Fruit fly (Drosophila melanogaster) Kc167 (cell line): ENCODE data around the gene Rtnl1.

Experiments used
- Myc ChIP-seq: fragments of >200 bp; optimal IDR thresholded peaks from 2 replicates; lab custom pipeline; 2017; ENCODE audit warnings: missing external identifiers
- Sin3A ChIP-seq: fragments of >200 bp; optimal IDR thresholded peaks from 2 replicates; lab custom pipeline; 2018; ENCODE audit warnings: missing external identifiers
- h ChIP-seq: fragments of >200 bp; optimal IDR thresholded peaks from 3 replicates; lab custom pipeline; 2018; ENCODE audit warnings: missing external identifiers
- insv ChIP-seq: fragments of >200 bp; optimal IDR thresholded peaks from 3 replicates; lab custom pipeline; 2018; ENCODE audit warnings: missing external identifiers
- psq ChIP-seq: fragments of >200 bp; optimal IDR thresholded peaks from 2 replicates; lab custom pipeline; 2017; ENCODE audit warnings: missing external identifiers
- ttk ChIP-seq: sonication (Bioruptor generic); optimal IDR thresholded peaks from 2 replicates; lab custom pipeline; 2017; ENCODE audit warnings: missing external identifiers

Gene Rtnl1

dm6 chr2L:4995010-4995836 lies 14.3 kb downstream of the Rtnl1 start:
- TF ChIP-seq Myc (lab: Kevin White, UChicago) (no peak), h (no peak), ttk (lab: Kevin White, UChicago) (no peak), psq (no peak), insv (no peak), Sin3A (lab: Kevin White, UChicago) (no peak)

dm6 chr2L:4982098-4982646 lies 27.3 kb downstream of the Rtnl1 start:
- no peak for TF ChIP-seq psq
- TF ChIP-seq Myc (lab: Kevin White, UChicago), result no peak
- TF ChIP-seq ttk (lab: Kevin White, UChicago), result no peak
- TF ChIP-seq Sin3A (lab: Kevin White, UChicago), result no peak
- TF ChIP-seq h, result no peak
- no peak for TF ChIP-seq insv

- TF ChIP-seq insv, result no peak
- TF ChIP-seq ttk (lab: Kevin White, UChicago), result no peak
These were observed 28.1 kb downstream of the Rtnl1 start, which contains the start of the genes CG8892 and CG34126 for dm6 chr2L:4981278-4981966. TSS of gene CG8892 (minus strand) at chr2L:4981592. TSS of gene CG34126 (plus strand) at chr2L:4981614.

- TF ChIP-seq Sin3A (lab: Kevin White, UChicago) (no peak), insv (no peak), h (no peak), Myc (lab: Kevin White, UChicago) (no peak), psq (no peak), ttk (lab: Kevin White, UChicago) (no peak)
These were observed 30.4 kb downstream of the Rtnl1 start, which contains the start of gene CG8891 for dm6 chr2L:4979138-4979537. TSS of gene CG8891 (minus strand) at chr2L:4979379.

dm6 chr2L:4976988-4977551 lies 32.5 kb downstream of the Rtnl1 start, which contains the start of the genes Gmd and CG3792:
TSS of gene Gmd (minus strand) at chr2L:4977023.
TSS of gene CG3792 (plus strand) at chr2L:4977312.
- no peak for TF ChIP-seq ttk (lab: Kevin White, UChicago)
- no peak for TF ChIP-seq Myc (lab: Kevin White, UChicago)
- TF ChIP-seq Sin3A (lab: Kevin White, UChicago), result no peak
- no peak for TF ChIP-seq insv

- TF ChIP-seq ttk (lab: Kevin White, UChicago), result no peak
These were observed 35.6 kb downstream of the Rtnl1 start, which contains the start of gene mRpL28 for dm6 chr2L:4973731-4974415. TSS of gene mRpL28 (plus strand) at chr2L:4973976.

- no peak for TF ChIP-seq ttk (lab: Kevin White, UChicago)
- TF ChIP-seq Myc (lab: Kevin White, UChicago), result no peak
- TF ChIP-seq Sin3A (lab: Kevin White, UChicago), result no peak
- TF ChIP-seq insv, result no peak
- TF ChIP-seq h, result no peak
- no peak for TF ChIP-seq psq
These were observed 38.2 kb downstream of the Rtnl1 start, which contains the start of gene CG14043 for dm6 chr2L:4971329-4971798. TSS of gene CG14043 (plus strand) at chr2L:4971702.

- TF ChIP-seq insv (no peak), Sin3A (lab: Kevin White, UChicago) (no peak), psq (no peak), h (no peak), ttk (lab: Kevin White, UChicago) (no peak), Myc (lab: Kevin White, UChicago) (no peak)
These were observed 40.8 kb downstream of the Rtnl1 start, which contains the start of the genes Scox and Polr1C for dm6 chr2L:4968767-4969166. TSS of gene Scox (minus strand) at chr2L:4968935. TSS of gene Polr1C (plus strand) at chr2L:4969004.

- TF ChIP-seq h (no peak), psq (no peak), ttk (lab: Kevin White, UChicago) (no peak)
These were observed 42.0 kb downstream of the Rtnl1 start, which contains the start of gene eIF3i for dm6 chr2L:4967511-4967910. TSS of gene eIF3i (minus strand) at chr2L:4967775.

- TF ChIP-seq psq (no peak), insv (no peak), Myc (lab: Kevin White, UChicago) (no peak), Sin3A (lab: Kevin White, UChicago) (no peak), h (no peak), ttk (lab: Kevin White, UChicago) (no peak)
These were observed 43.6 kb downstream of the Rtnl1 start for dm6 chr2L:4965923-4966322.

- TF ChIP-seq ttk (lab: Kevin White, UChicago), result no peak
- no peak for TF ChIP-seq Sin3A (lab: Kevin White, UChicago)
- TF ChIP-seq Myc (lab: Kevin White, UChicago), result no peak
- no peak for TF ChIP-seq psq
- TF ChIP-seq insv, result no peak
- no peak for TF ChIP-seq h
These were observed 44.1 kb downstream of the Rtnl1 start, which contains the start of gene CG34125 for dm6 chr2L:4965420-4965819. TSS of gene CG34125 (plus strand) at chr2L:4965673.
